Fruit fly (Drosophila melanogaster) whole organism, embryonic: ENCODE results near the gene ProRS-m.

Experiments used
- CG10431 ChIP-seq: fragments of 200-800 bp; sonication (Bioruptor generic); optimal IDR thresholded peaks from 3 replicates; lab custom pipeline; 2018; ENCODE audit warnings: missing biosample characterization, mild to moderate bottlenecking, missing genetic modification characterization
- CG15601 ChIP-seq: fragments of 200-800 bp; sonication (Bioruptor generic); optimal IDR thresholded peaks from 3 replicates; lab custom pipeline; 2019; ENCODE audit warnings: missing biosample characterization, mild to moderate bottlenecking, missing genetic modification characterization, moderate library complexity
- CG43689 ChIP-seq: fragments of 200-800 bp; sonication (Bioruptor generic); IDR thresholded peaks from 2 replicates; pipeline ENCODE4 v1.3.6; 2022; ENCODE audit warnings: missing biosample characterization, missing genetic modification characterization
- CG6272 ChIP-seq: fragments of 200-800 bp; sonication (Bioruptor generic); IDR thresholded peaks from 2 replicates; pipeline ENCODE4 v1.3.6; 2022; ENCODE audit warnings: missing biosample characterization, missing genetic modification characterization
- CG9817 ChIP-seq: fragments of 200-800 bp; sonication (Bioruptor generic); optimal IDR thresholded peaks from 2 replicates; lab custom pipeline; 2018; ENCODE audit warnings: missing biosample characterization, mild to moderate bottlenecking, missing genetic modification characterization, moderate library complexity
- ato ChIP-seq: fragments of 200-800 bp; sonication (Bioruptor generic); IDR thresholded peaks from 2 replicates; pipeline ENCODE4 v1.3.6; 2022; ENCODE audit warnings: missing biosample characterization, missing genetic modification characterization; ENCODE audit not compliant: partially characterized antibody
- fd102C ChIP-seq: fragments of 200-800 bp; sonication (Bioruptor generic); optimal IDR thresholded peaks from 2 replicates; lab custom pipeline; 2018; ENCODE audit warnings: missing biosample characterization, mild to moderate bottlenecking, missing genetic modification characterization, moderate library complexity
- gcm2 ChIP-seq: fragments of 200-800 bp; sonication (Bioruptor generic); optimal IDR thresholded peaks from 2 replicates; lab custom pipeline; 2016; ENCODE audit warnings: missing biosample characterization, missing genetic modification characterization
- sens ChIP-seq: fragments of 200-800 bp; sonication (Bioruptor generic); peaks from one replicate; lab custom pipeline; 2016; ENCODE audit warnings: missing biosample characterization, missing genetic modification characterization

DNA sequence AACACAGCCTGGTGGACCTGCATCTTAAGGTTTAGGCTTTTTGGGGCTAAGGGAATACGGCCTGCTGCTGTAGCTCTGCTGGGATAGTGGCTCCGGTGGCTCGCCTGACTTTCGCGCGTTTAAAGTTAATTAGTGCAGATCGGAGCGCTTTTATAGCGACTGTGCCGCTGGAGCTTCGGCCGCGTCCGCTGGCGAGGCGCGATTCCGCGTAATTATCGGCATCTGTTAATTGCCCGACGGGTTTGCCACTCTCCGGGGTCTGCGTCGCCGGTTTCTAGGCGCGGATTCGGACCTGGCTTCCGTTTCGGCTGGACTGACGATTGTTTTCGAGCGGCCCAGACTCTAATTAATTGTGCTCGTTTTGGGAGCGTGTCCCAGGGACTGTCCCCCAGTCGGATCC lies 8.3 kb downstream of the ProRS-m start, which contains the start of gene CG14949:
- TF ChIP-seq sens (GFP tag; lab: Kevin White, UChicago) (no peak), ato (GFP tag; lab: Robert Waterston, UW) (no peak), CG10431 (GFP tag; lab: Kevin White, UChicago) (no peak), CG9817 (no peak), CG43689 (no peak), CG15601 (tag; lab: Kevin White, UChicago) (no peak), CG6272 (GFP tag; lab: Robert Waterston, UW) (0 out of 2 replicates have a peak, but pooled peaks have one; percentile 6), fd102C (GFP tag; lab: Kevin White, UChicago) (no peak), gcm2 (no peak)
